Fruit fly (Drosophila melanogaster) whole organism, prepupa: ENCODE data around the gene CG6066.
A peak's percentile ranks its signal among the peaks of the same experiment; 100 is the strongest.

ENCODE experiments used
- Blimp-1 ChIP-seq: fragments of 200-800 bp; sonication (Bioruptor generic); optimal IDR thresholded peaks from 3 replicates; lab custom pipeline; 2017; ENCODE audit warnings: missing biosample characterization, missing genetic modification characterization, mild to moderate bottlenecking, moderate library complexity, missing genetic modification reagents
- CG10631 ChIP-seq: fragments of 200-800 bp; sonication (Bioruptor generic); optimal IDR thresholded peaks from 2 replicates; lab custom pipeline; 2016; ENCODE audit warnings: missing biosample characterization, missing genetic modification characterization
- CG10669 ChIP-seq: fragments of 200-800 bp; sonication (Bioruptor generic); optimal IDR thresholded peaks from 3 replicates; lab custom pipeline; 2018; ENCODE audit warnings: missing biosample characterization, mild to moderate bottlenecking, missing genetic modification characterization, moderate library complexity
- CG11294 ChIP-seq: fragments of 200-800 bp; sonication (Bioruptor generic); IDR thresholded peaks from 2 replicates; pipeline ENCODE4 v1.3.6; 2022; ENCODE audit warnings: missing biosample characterization, missing genetic modification characterization
- CG11762 ChIP-seq: fragments of 200-800 bp; sonication (Bioruptor generic); optimal IDR thresholded peaks from 3 replicates; lab custom pipeline; 2016; ENCODE audit warnings: missing biosample characterization, missing genetic modification characterization; ENCODE audit not compliant: insufficient read depth
- CG15336 ChIP-seq: fragments of 200-800 bp; sonication (Bioruptor generic); IDR thresholded peaks from 2 replicates; pipeline ENCODE4 v1.3.6; 2022; ENCODE audit warnings: missing biosample characterization, missing genetic modification characterization
- CG1621 ChIP-seq: fragments of 200-800 bp; sonication (Bioruptor generic); optimal IDR thresholded peaks from 3 replicates; lab custom pipeline; 2018; ENCODE audit warnings: missing biosample characterization, mild to moderate bottlenecking, missing genetic modification characterization
- CG3032 ChIP-seq: fragments of 200-800 bp; optimal IDR thresholded peaks from 2 replicates; lab custom pipeline; 2019; ENCODE audit warnings: missing biosample characterization, mild to moderate bottlenecking, missing genetic modification characterization, moderate library complexity
- CG31627 ChIP-seq: fragments of 200-800 bp; sonication (Bioruptor generic); optimal IDR thresholded peaks from 3 replicates; lab custom pipeline; 2016; ENCODE audit warnings: missing biosample characterization, missing genetic modification characterization
- CG32006 ChIP-seq: fragments of 200-800 bp; sonication (Bioruptor generic); optimal IDR thresholded peaks from 3 replicates; lab custom pipeline; 2017; ENCODE audit warnings: missing biosample characterization, mild to moderate bottlenecking, missing genetic modification characterization
- CG34406 ChIP-seq: fragments of 200-800 bp; sonication (Bioruptor generic); optimal IDR thresholded peaks from 3 replicates; lab custom pipeline; 2016; ENCODE audit warnings: missing biosample characterization, missing genetic modification characterization
- CG3919 ChIP-seq: fragments of 200-800 bp; sonication (Bioruptor generic); optimal IDR thresholded peaks from 3 replicates; lab custom pipeline; 2016; ENCODE audit warnings: missing biosample characterization, missing genetic modification characterization
- CG6163 ChIP-seq: fragments of 200-800 bp; sonication (Bioruptor generic); IDR thresholded peaks from 3 replicates; pipeline ENCODE4 v1.3.6; 2022; ENCODE audit warnings: missing biosample characterization, missing genetic modification characterization
- CG6276 ChIP-seq: fragments of 200-800 bp; sonication (Bioruptor generic); optimal IDR thresholded peaks from 2 replicates; lab custom pipeline; 2017; ENCODE audit warnings: missing biosample characterization, mild to moderate bottlenecking, missing genetic modification characterization
- CG6792 ChIP-seq: fragments of 200-800 bp; sonication (Bioruptor generic); optimal IDR thresholded peaks from 3 replicates; lab custom pipeline; 2016; ENCODE audit warnings: missing biosample characterization, missing genetic modification characterization
- CG6808 ChIP-seq: fragments of 200-800 bp; sonication (Bioruptor generic); optimal IDR thresholded peaks from 3 replicates; lab custom pipeline; 2017; ENCODE audit warnings: missing biosample characterization, missing genetic modification characterization, mild to moderate bottlenecking, moderate library complexity, missing genetic modification reagents
- CG6854 ChIP-seq: fragments of 200-800 bp; sonication (Bioruptor generic); optimal IDR thresholded peaks from 2 replicates; lab custom pipeline; 2017; ENCODE audit warnings: missing biosample characterization, mild to moderate bottlenecking, missing genetic modification characterization
- CG8119 ChIP-seq: fragments of 200-800 bp; sonication (Bioruptor generic); IDR thresholded peaks from 3 replicates; pipeline ENCODE4 v1.3.6; 2022; ENCODE audit warnings: missing biosample characterization, missing genetic modification characterization
- CG8319 ChIP-seq: fragments of 200-800 bp; sonication (Bioruptor generic); optimal IDR thresholded peaks from 3 replicates; lab custom pipeline; 2016; ENCODE audit warnings: missing biosample characterization, missing genetic modification characterization
- CG8632 ChIP-seq: fragments of 200-800 bp; sonication (Bioruptor generic); optimal IDR thresholded peaks from 3 replicates; lab custom pipeline; 2016; ENCODE audit warnings: missing biosample characterization, missing genetic modification characterization
- CG9139 ChIP-seq: fragments of 200-800 bp; sonication (Bioruptor generic); optimal IDR thresholded peaks from 3 replicates; lab custom pipeline; 2017; ENCODE audit warnings: missing biosample characterization, mild to moderate bottlenecking, missing genetic modification characterization
- Eip75B ChIP-seq: fragments of 200-800 bp; sonication (Bioruptor generic); optimal IDR thresholded peaks from 3 replicates; lab custom pipeline; 2016; ENCODE audit warnings: missing biosample characterization, missing genetic modification characterization
- Eip78C ChIP-seq: fragments of 200-800 bp; sonication (Bioruptor generic); peaks from one replicate; lab custom pipeline; 2016; ENCODE audit warnings: missing biosample characterization, missing genetic modification characterization
- Eip93F ChIP-seq: fragments of 200-800 bp; sonication (Bioruptor generic); optimal IDR thresholded peaks from 2 replicates; lab custom pipeline; 2016; ENCODE audit warnings: missing biosample characterization, mild to moderate bottlenecking, missing genetic modification characterization
- Ets21C ChIP-seq: fragments of 200-800 bp; sonication (Bioruptor generic); optimal IDR thresholded peaks from 3 replicates; lab custom pipeline; 2016; ENCODE audit warnings: missing biosample characterization, missing genetic modification characterization
- Ets96B ChIP-seq: fragments of 200-800 bp; optimal IDR thresholded peaks from 2 replicates; lab custom pipeline; 2019; ENCODE audit warnings: missing biosample characterization, mild to moderate bottlenecking, missing genetic modification characterization, moderate library complexity
- Gug ChIP-seq: fragments of 200-800 bp; sonication (Bioruptor generic); IDR thresholded peaks from 2 replicates; pipeline ENCODE4 v1.3.6; 2022; ENCODE audit warnings: missing biosample characterization, missing genetic modification characterization
- Hr39 ChIP-seq: fragments of 200-800 bp; sonication (Bioruptor generic); optimal IDR thresholded peaks from 2 replicates; lab custom pipeline; 2016; ENCODE audit warnings: missing biosample characterization, missing genetic modification characterization
- Hr4 ChIP-seq: fragments of 200-800 bp; sonication (Bioruptor generic); optimal IDR thresholded peaks from 3 replicates; lab custom pipeline; 2016; ENCODE audit warnings: missing biosample characterization, missing genetic modification characterization
- Met ChIP-seq: fragments of 200-800 bp; sonication (Bioruptor generic); optimal IDR thresholded peaks from 3 replicates; lab custom pipeline; 2016; ENCODE audit warnings: missing biosample characterization, missing genetic modification characterization
- OdsH ChIP-seq: fragments of 200-800 bp; sonication (Bioruptor generic); optimal IDR thresholded peaks from 3 replicates; lab custom pipeline; 2016; ENCODE audit warnings: missing biosample characterization, missing genetic modification characterization
- Smox ChIP-seq: fragments of 200-800 bp; sonication (Bioruptor generic); optimal IDR thresholded peaks from 3 replicates; lab custom pipeline; 2016; ENCODE audit warnings: missing biosample characterization, missing genetic modification characterization
- Sox102F ChIP-seq: fragments of 200-800 bp; sonication (Bioruptor generic); optimal IDR thresholded peaks from 2 replicates; lab custom pipeline; 2016; ENCODE audit warnings: missing biosample characterization, mild to moderate bottlenecking, missing genetic modification characterization
- Sox14 ChIP-seq: fragments of 200-800 bp; sonication (Bioruptor generic); optimal IDR thresholded peaks from 3 replicates; lab custom pipeline; 2016; ENCODE audit warnings: missing biosample characterization, missing genetic modification characterization
- Sox15 ChIP-seq: fragments of 200-800 bp; sonication (Bioruptor generic); optimal IDR thresholded peaks from 3 replicates; lab custom pipeline; 2016; ENCODE audit warnings: missing biosample characterization, missing genetic modification characterization
- achi ChIP-seq: fragments of 200-800 bp; sonication (Bioruptor generic); optimal IDR thresholded peaks from 3 replicates; lab custom pipeline; 2016; ENCODE audit warnings: missing biosample characterization, missing genetic modification characterization
- acj6 ChIP-seq: fragments of 200-800 bp; sonication (Bioruptor generic); optimal IDR thresholded peaks from 3 replicates; lab custom pipeline; 2016; ENCODE audit warnings: missing biosample characterization, missing genetic modification characterization
- cyc ChIP-seq: fragments of 200-800 bp; sonication (Bioruptor generic); optimal IDR thresholded peaks from 3 replicates; lab custom pipeline; 2016; ENCODE audit warnings: missing biosample characterization, missing genetic modification characterization
- eg ChIP-seq: fragments of 200-800 bp; sonication (Bioruptor generic); IDR thresholded peaks from 3 replicates; pipeline ENCODE4 v1.3.6; 2022; ENCODE audit warnings: missing biosample characterization, missing genetic modification characterization
- esn ChIP-seq: fragments of 200-800 bp; sonication (Bioruptor generic); optimal IDR thresholded peaks from 2 replicates; lab custom pipeline; 2016; ENCODE audit warnings: missing biosample characterization, mild to moderate bottlenecking, missing genetic modification characterization, moderate library complexity
- lz ChIP-seq: fragments of 200-800 bp; sonication (Bioruptor generic); optimal IDR thresholded peaks from 3 replicates; lab custom pipeline; 2016; ENCODE audit warnings: missing biosample characterization, missing genetic modification characterization
- net ChIP-seq: fragments of 200-800 bp; sonication (Bioruptor generic); optimal IDR thresholded peaks from 3 replicates; lab custom pipeline; 2016; ENCODE audit warnings: missing biosample characterization, missing genetic modification characterization
- pdm3 ChIP-seq: fragments of 200-800 bp; sonication (Bioruptor generic); optimal IDR thresholded peaks from 3 replicates; lab custom pipeline; 2016; ENCODE audit warnings: missing biosample characterization, missing genetic modification characterization
- salr ChIP-seq, 2 experiments: fragments of 200-800 bp; sonication (Bioruptor generic); optimal IDR thresholded peaks; 3 replicates each; lab custom pipeline; 2016 to 2018; ENCODE audit warnings: missing biosample characterization in 2 of 2, missing genetic modification characterization in 2 of 2, mild to moderate bottlenecking in 1 of 2
- ss ChIP-seq, 2 experiments: fragments of 200-800 bp; sonication (Bioruptor generic); optimal IDR thresholded peaks; 2 replicates in 1 of 2; 3 replicates in 1 of 2; lab custom pipeline; 2017 to 2018; ENCODE audit warnings: mild to moderate bottlenecking in 2 of 2, missing biosample characterization in 2 of 2, missing genetic modification characterization in 2 of 2, moderate library complexity in 1 of 2
- svp ChIP-seq: fragments of 200-800 bp; sonication (Bioruptor generic); peaks from one replicate; lab custom pipeline; 2016; ENCODE audit warnings: missing biosample characterization, missing genetic modification characterization
- topi ChIP-seq: fragments of 200-800 bp; sonication (Bioruptor generic); optimal IDR thresholded peaks from 3 replicates; lab custom pipeline; 2016; ENCODE audit warnings: missing biosample characterization, missing genetic modification characterization
- vri ChIP-seq: fragments of 200-800 bp; sonication (Bioruptor generic); optimal IDR thresholded peaks from 3 replicates; lab custom pipeline; 2016; ENCODE audit warnings: missing biosample characterization, mild to moderate bottlenecking, missing genetic modification characterization

The CG6066 gene

dm6 chr3R:27152129-27152968 lies 35.8 kb upstream of the CG6066 start:
- TF ChIP-seq Ets96B (no peak), vri (peak; percentile 79), net (peak; percentile 47), Sox14 (GFP tag; lab: Kevin White, UChicago) (peak; percentile 61), CG11762 (GFP tag; lab: Kevin White, UChicago) (no peak), Eip93F (GFP tag; lab: Kevin White, UChicago) (no peak), CG9139 (no peak), CG1621 (no peak), topi (GFP tag; lab: Kevin White, UChicago) (peak; percentile 78), CG10631 (GFP tag; lab: Kevin White, UChicago) (peak; percentile 62), CG3032 (tag; lab: Kevin White, UChicago) (peak; percentile 34), Sox102F (GFP tag; lab: Kevin White, UChicago) (peak; percentile 86), acj6 (GFP tag; lab: Kevin White, UChicago) (peak; percentile 35), Ets21C (GFP tag; lab: Kevin White, UChicago) (peak; percentile 55), CG11294 (no peak), ss (GFP tag; optimal IDR thresholded peaks at IDR 0.05; lab: Kevin White, UChicago) (no peak), Smox (GFP tag; lab: Kevin White, UChicago) (peak; percentile 57), svp (GFP tag; lab: Kevin White, UChicago) (peak; percentile 95), Met (GFP tag; lab: Kevin White, UChicago) (peak; percentile 81), eg (GFP tag; lab: Robert Waterston, UW) (peak; percentile 59), CG8632 (GFP tag; lab: Kevin White, UChicago) (peak; percentile 70), CG6163 (GFP tag; lab: Robert Waterston, UW) (peak; percentile 44; the same call in 1 of the 3 replicates), Hr39 (GFP tag; lab: Kevin White, UChicago) (peak; percentile 74), CG6854 (GFP tag; lab: Kevin White, UChicago) (no peak), CG31627 (GFP tag; lab: Kevin White, UChicago) (peak; percentile 62), pdm3 (GFP tag; lab: Kevin White, UChicago) (peak; percentile 56), cyc (peak; percentile 50), Gug (peak; percentile 17; the same call in 1 of the 2 replicates), CG8319 (GFP tag; lab: Kevin White, UChicago) (no peak), esn (GFP tag; lab: Kevin White, UChicago) (peak; percentile 83), CG3919 (GFP tag; lab: Kevin White, UChicago) (peak; percentile 32), CG15336 (GFP tag; lab: Robert Waterston, UW) (peak; percentile 55), Eip75B (GFP tag; lab: Kevin White, UChicago) (peak; percentile 56), CG10669 (GFP tag; lab: Kevin White, UChicago) (peak; percentile 22), CG32006 (GFP tag; lab: Kevin White, UChicago) (peak; percentile 55), OdsH (GFP tag; lab: Kevin White, UChicago) (peak; percentile 40), Eip78C (peak; percentile 87), CG6808 (GFP tag; lab: Kevin White, UChicago) (no peak), CG6276 (GFP tag; lab: Kevin White, UChicago) (peak; percentile 49), CG6792 (GFP tag; lab: Kevin White, UChicago) (peak; percentile 57), Sox15 (peak; percentile 23), CG8119 (GFP tag; lab: Robert Waterston, UW) (0 out of 3 replicates have a peak, but pooled peaks have one; percentile 36), Blimp-1 (GFP tag; lab: Kevin White, UChicago) (peak; percentile 83), achi (GFP tag; lab: Kevin White, UChicago) (peak; percentile 67), Hr4 (GFP tag; lab: Kevin White, UChicago) (peak; percentile 55), lz (GFP tag; lab: Kevin White, UChicago) (peak; percentile 77), salr (GFP tag; optimal IDR thresholded peaks at IDR 0.05; lab: Kevin White, UChicago) (no peak), CG34406 (peak; percentile 67)
